Fruit fly (Drosophila melanogaster) whole organism, embryonic: ENCODE measurements around the gene CG43702.

ENCODE experiments used
- CG10147 ChIP-seq: fragments of 200-800 bp; sonication (Bioruptor generic); optimal IDR thresholded peaks from 2 replicates; lab custom pipeline; 2019; ENCODE audit warnings: missing biosample characterization, mild to moderate bottlenecking, missing genetic modification characterization, moderate library complexity
- CG10543 ChIP-seq: fragments of 200-800 bp; sonication (Bioruptor generic); optimal IDR thresholded peaks from 3 replicates; lab custom pipeline; 2017; ENCODE audit warnings: missing biosample characterization, mild to moderate bottlenecking, missing genetic modification characterization, moderate library complexity
- CG10959 ChIP-seq: fragments of 200-800 bp; sonication (Bioruptor generic); IDR thresholded peaks from 2 replicates; pipeline ENCODE4 v1.3.6; 2022; ENCODE audit warnings: missing biosample characterization, missing genetic modification characterization
- CG11085 ChIP-seq: fragments of 200-800 bp; sonication (Bioruptor generic); IDR thresholded peaks from 2 replicates; pipeline ENCODE4 v1.3.6; 2022; ENCODE audit warnings: missing biosample characterization, missing genetic modification characterization
- CG11504 ChIP-seq: fragments of 200-800 bp; sonication (Bioruptor generic); optimal IDR thresholded peaks from 3 replicates; lab custom pipeline; 2019; ENCODE audit warnings: missing biosample characterization, mild to moderate bottlenecking, missing genetic modification characterization, moderate library complexity
- CG12391 ChIP-seq: fragments of 200-800 bp; sonication (Bioruptor generic); optimal IDR thresholded peaks from 3 replicates; lab custom pipeline; 2018; ENCODE audit warnings: missing biosample characterization, mild to moderate bottlenecking, missing genetic modification characterization, moderate library complexity
- CG13123 ChIP-seq: fragments of 200-800 bp; sonication (Bioruptor generic); optimal IDR thresholded peaks from 2 replicates; lab custom pipeline; 2016; ENCODE audit warnings: missing biosample characterization, missing genetic modification characterization
- CG15073 ChIP-seq: fragments of 200-800 bp; sonication (Bioruptor generic); optimal IDR thresholded peaks from 2 replicates; lab custom pipeline; 2016; ENCODE audit warnings: missing biosample characterization, missing genetic modification characterization
- CG15514 ChIP-seq: fragments of 200-800 bp; sonication (Bioruptor generic); optimal IDR thresholded peaks from 3 replicates; lab custom pipeline; 2017; ENCODE audit warnings: missing biosample characterization, missing genetic modification characterization, mild to moderate bottlenecking, moderate library complexity, missing genetic modification reagents
- CG17568 ChIP-seq: fragments of 200-800 bp; sonication (Bioruptor generic); optimal IDR thresholded peaks from 2 replicates; lab custom pipeline; 2018; ENCODE audit warnings: missing biosample characterization, mild to moderate bottlenecking, missing genetic modification characterization, moderate library complexity
- CG18599 ChIP-seq: fragments of 200-800 bp; sonication (Bioruptor generic); optimal IDR thresholded peaks from 3 replicates; lab custom pipeline; 2017; ENCODE audit warnings: missing biosample characterization, missing genetic modification characterization, mild to moderate bottlenecking, moderate library complexity, missing genetic modification reagents
- CG2120 ChIP-seq: fragments of 200-800 bp; sonication (Bioruptor generic); optimal IDR thresholded peaks from 3 replicates; lab custom pipeline; 2016; ENCODE audit warnings: missing biosample characterization, missing genetic modification characterization
- CG2678 ChIP-seq: fragments of 200-800 bp; sonication (Bioruptor generic); optimal IDR thresholded peaks from 3 replicates; lab custom pipeline; 2019; ENCODE audit warnings: missing biosample characterization, mild to moderate bottlenecking, missing genetic modification characterization, moderate library complexity
- CG2875 ChIP-seq: fragments of 200-800 bp; sonication (Bioruptor generic); optimal IDR thresholded peaks from 2 replicates; lab custom pipeline; 2017; ENCODE audit warnings: missing biosample characterization, mild to moderate bottlenecking, missing genetic modification characterization, missing genetic modification reagents
- CG30020 ChIP-seq: fragments of 200-800 bp; optimal IDR thresholded peaks from 2 replicates; lab custom pipeline; 2019; ENCODE audit warnings: missing biosample characterization, mild to moderate bottlenecking, missing genetic modification characterization, moderate library complexity
- CG30403 ChIP-seq: fragments of 200-800 bp; sonication (Bioruptor generic); optimal IDR thresholded peaks from 3 replicates; lab custom pipeline; 2016; ENCODE audit warnings: missing biosample characterization, missing genetic modification characterization
- CG31365 ChIP-seq: fragments of 200-800 bp; sonication (Bioruptor generic); optimal IDR thresholded peaks from 2 replicates; lab custom pipeline; 2018; ENCODE audit warnings: missing biosample characterization, mild to moderate bottlenecking, missing genetic modification characterization
- CG3847 ChIP-seq: fragments of 200-800 bp; sonication (Bioruptor generic); IDR thresholded peaks from 2 replicates; pipeline ENCODE4 v1.3.6; 2022; ENCODE audit warnings: missing biosample characterization, missing genetic modification characterization
- CG5245 ChIP-seq: fragments of 200-800 bp; sonication (Bioruptor generic); optimal IDR thresholded peaks from 3 replicates; lab custom pipeline; 2016; ENCODE audit warnings: missing biosample characterization, missing genetic modification characterization
- CG6765 ChIP-seq: fragments of 200-800 bp; sonication (Bioruptor generic); optimal IDR thresholded peaks from 3 replicates; lab custom pipeline; 2017; ENCODE audit warnings: missing biosample characterization, mild to moderate bottlenecking, missing genetic modification characterization
- CG7271 ChIP-seq: fragments of 200-800 bp; sonication (Bioruptor generic); optimal IDR thresholded peaks from 2 replicates; lab custom pipeline; 2018; ENCODE audit warnings: missing biosample characterization, mild to moderate bottlenecking, missing genetic modification characterization, moderate library complexity
- CG8089 ChIP-seq: fragments of 200-800 bp; sonication (Bioruptor generic); optimal IDR thresholded peaks from 3 replicates; lab custom pipeline; 2016; ENCODE audit warnings: missing biosample characterization, missing genetic modification characterization
- CG9215 ChIP-seq: fragments of 200-800 bp; sonication (Bioruptor generic); IDR thresholded peaks from 2 replicates; pipeline ENCODE4 v1.3.6; 2022; ENCODE audit warnings: missing biosample characterization, missing genetic modification characterization
- CoRest ChIP-seq: fragments of 200-800 bp; sonication (Bioruptor generic); optimal IDR thresholded peaks from 3 replicates; lab custom pipeline; 2018; ENCODE audit warnings: missing biosample characterization, mild to moderate bottlenecking, missing genetic modification characterization, moderate library complexity
- HLH54F ChIP-seq: fragments of 200-800 bp; sonication (Bioruptor generic); optimal IDR thresholded peaks from 3 replicates; lab custom pipeline; 2016; ENCODE audit warnings: missing biosample characterization, missing genetic modification characterization
- Hand ChIP-seq: fragments of 200-800 bp; sonication (Bioruptor generic); optimal IDR thresholded peaks from 2 replicates; lab custom pipeline; 2017; ENCODE audit warnings: mild to moderate bottlenecking, missing biosample characterization, missing genetic modification reagents, missing genetic modification characterization
- Hsf ChIP-seq: fragments of 200-800 bp; sonication (Bioruptor generic); optimal IDR thresholded peaks from 3 replicates; lab custom pipeline; 2016; ENCODE audit warnings: missing biosample characterization, missing genetic modification characterization
- Med ChIP-seq: fragments of 200-800 bp; sonication (Bioruptor generic); peaks from one replicate; lab custom pipeline; 2016; ENCODE audit warnings: missing biosample characterization, missing genetic modification characterization, mild to moderate bottlenecking, inconsistent platforms, moderate library complexity
- Meics ChIP-seq: fragments of 200-800 bp; sonication (Bioruptor generic); optimal IDR thresholded peaks from 2 replicates; lab custom pipeline; 2017; ENCODE audit warnings: missing biosample characterization, mild to moderate bottlenecking, missing genetic modification characterization
- NC2α ChIP-seq: fragments of 200-800 bp; sonication (Bioruptor generic); optimal IDR thresholded peaks from 2 replicates; lab custom pipeline; 2016; ENCODE audit warnings: missing biosample characterization, missing genetic modification characterization
- Nf-YB ChIP-seq: fragments of 200-800 bp; sonication (Bioruptor generic); optimal IDR thresholded peaks from 3 replicates; lab custom pipeline; 2019; ENCODE audit warnings: missing biosample characterization, mild to moderate bottlenecking, missing genetic modification characterization, moderate library complexity
- Oli ChIP-seq: fragments of 200-800 bp; sonication (Bioruptor generic); optimal IDR thresholded peaks from 2 replicates; lab custom pipeline; 2018; ENCODE audit warnings: missing biosample characterization, mild to moderate bottlenecking, missing genetic modification characterization, moderate library complexity
- Pdp1 ChIP-seq, 2 experiments: fragments of 200-800 bp; sonication (Bioruptor generic); optimal IDR thresholded peaks; 3 replicates each; lab custom pipeline; 2016; ENCODE audit warnings: missing biosample characterization in 2 of 2, missing genetic modification characterization in 2 of 2, mild to moderate bottlenecking in 1 of 2, moderate library complexity in 1 of 2
- Sry-β ChIP-seq: fragments of 200-800 bp; sonication (Bioruptor generic); optimal IDR thresholded peaks from 2 replicates; lab custom pipeline; 2018; ENCODE audit warnings: missing biosample characterization, mild to moderate bottlenecking, missing genetic modification characterization, moderate library complexity
- YL-1 ChIP-seq: fragments of 200-800 bp; sonication (Bioruptor generic); optimal IDR thresholded peaks from 3 replicates; lab custom pipeline; 2017; ENCODE audit warnings: missing biosample characterization, mild to moderate bottlenecking, missing genetic modification characterization
- crp ChIP-seq, 2 experiments: fragments of 200-800 bp; sonication (Bioruptor generic); optimal IDR thresholded peaks; 2 replicates in 1 of 2; 3 replicates in 1 of 2; lab custom pipeline; 2017; ENCODE audit warnings: missing biosample characterization in 2 of 2, missing genetic modification characterization in 2 of 2, mild to moderate bottlenecking in 1 of 2, moderate library complexity in 1 of 2
- fu2 ChIP-seq: fragments of 200-800 bp; sonication (Bioruptor generic); optimal IDR thresholded peaks from 2 replicates; lab custom pipeline; 2016; ENCODE audit warnings: missing biosample characterization, missing genetic modification characterization
- gem ChIP-seq: fragments of 200-800 bp; sonication (Bioruptor generic); optimal IDR thresholded peaks from 2 replicates; lab custom pipeline; 2019; ENCODE audit warnings: missing biosample characterization, mild to moderate bottlenecking, missing genetic modification characterization, moderate library complexity
- lab ChIP-seq: fragments of 200-800 bp; sonication (Bioruptor generic); optimal IDR thresholded peaks from 3 replicates; lab custom pipeline; 2017; ENCODE audit warnings: missing biosample characterization, missing genetic modification characterization, mild to moderate bottlenecking, moderate library complexity, missing genetic modification reagents
- lilli ChIP-seq: fragments of 200-800 bp; sonication (Bioruptor generic); optimal IDR thresholded peaks from 3 replicates; lab custom pipeline; 2016; ENCODE audit warnings: missing biosample characterization, missing genetic modification characterization
- mld ChIP-seq: fragments of 200-800 bp; sonication (Bioruptor generic); IDR thresholded peaks from 3 replicates; pipeline ENCODE4 v1.3.6; 2022; ENCODE audit warnings: missing biosample characterization, missing genetic modification characterization; ENCODE audit not compliant: partially characterized antibody
- org-1 ChIP-seq: fragments of 200-800 bp; sonication (Bioruptor generic); optimal IDR thresholded peaks from 2 replicates; lab custom pipeline; 2017; ENCODE audit warnings: missing biosample characterization, missing genetic modification characterization
- pb ChIP-seq: fragments of 200-800 bp; sonication (Bioruptor generic); optimal IDR thresholded peaks from 3 replicates; lab custom pipeline; 2016; ENCODE audit warnings: missing biosample characterization, missing genetic modification characterization
- peb ChIP-seq: fragments of 200-800 bp; sonication (Bioruptor generic); IDR thresholded peaks from 2 replicates; pipeline ENCODE4 v1.3.6; 2022; ENCODE audit warnings: missing biosample characterization, missing genetic modification characterization
- pho ChIP-seq: fragments of 200-800 bp; sonication (Bioruptor generic); optimal IDR thresholded peaks from 2 replicates; lab custom pipeline; 2016; ENCODE audit warnings: missing biosample characterization, missing genetic modification characterization
- prd ChIP-seq, 3 experiments: fragments of >200 bp in 2 of 3; fragments of 200-800 bp in 1 of 3; sonication (Bioruptor generic) in 1 of 3; optimal IDR thresholded peaks in 2 of 3; IDR thresholded peaks in 1 of 3; 2 replicates in 2 of 3; 3 replicates in 1 of 3; pipeline versions ENCODE4 v1.3.6 to Lab custom; 2017 to 2022; ENCODE audit warnings: missing biosample characterization in 1 of 3, missing genetic modification characterization in 1 of 3
- repo ChIP-seq: fragments of 200-800 bp; sonication (Bioruptor generic); optimal IDR thresholded peaks from 2 replicates; lab custom pipeline; 2016; ENCODE audit warnings: missing biosample characterization, missing genetic modification characterization
- sug ChIP-seq: fragments of 200-800 bp; optimal IDR thresholded peaks from 2 replicates; lab custom pipeline; 2019; ENCODE audit warnings: missing biosample characterization, mild to moderate bottlenecking, missing genetic modification characterization, moderate library complexity

Gene CG43702

dm6 chr3L:21321807-21322503, 23.5 kb downstream of the CG43702 start (continued):
- TF ChIP-seq YL-1 = no peak
- peak; percentile 8 for TF ChIP-seq Nf-YB (GFP tag; lab: Kevin White, UChicago)
- no peak for TF ChIP-seq CG8089
- TF ChIP-seq Med (GFP tag; lab: Kevin White, UChicago) = peak; percentile 2
- TF ChIP-seq crp (GFP tag; optimal IDR thresholded peaks at IDR 0.05; lab: Kevin White, UChicago) = no peak
- peak; percentile 47 for TF ChIP-seq CG10543 (GFP tag; lab: Kevin White, UChicago)
- TF ChIP-seq gem (tag; lab: Kevin White, UChicago) = peak; percentile 48
- TF ChIP-seq CG30403 (GFP tag; lab: Kevin White, UChicago) = peak; percentile 10
- peak; percentile 68 for TF ChIP-seq CG2120 (GFP tag; lab: Kevin White, UChicago)
- no peak for TF ChIP-seq NC2α (GFP tag; lab: Kevin White, UChicago)
- TF ChIP-seq HLH54F (GFP tag; lab: Kevin White, UChicago) = peak; percentile 7
- TF ChIP-seq mld (GFP tag; lab: Robert Waterston, UW) = no peak
- no peak for TF ChIP-seq CG5245 (GFP tag; lab: Kevin White, UChicago)
- TF ChIP-seq Meics = peak; percentile 69
- TF ChIP-seq CG17568 (GFP tag; lab: Kevin White, UChicago) = peak; percentile 46
- no peak for TF ChIP-seq CG2875 (GFP tag; lab: Kevin White, UChicago)
- no peak for TF ChIP-seq CG31365 (tag; lab: Kevin White, UChicago)
- peak; percentile 78 for TF ChIP-seq Hand
- TF ChIP-seq CG12391 (tag; lab: Kevin White, UChicago) = peak; percentile 43
- peak; percentile 37 for TF ChIP-seq Oli
- peak; percentile 37 for TF ChIP-seq lilli (GFP tag; lab: Kevin White, UChicago)
- TF ChIP-seq CG10959 (GFP tag; lab: Robert Waterston, UW) = no peak
- TF ChIP-seq CG3847 (GFP tag; lab: Robert Waterston, UW) = peak; percentile 36; the same call in 1 of the 2 replicates
- TF ChIP-seq CG30020 (tag; lab: Kevin White, UChicago) = no peak
- peak; percentile 49 for TF ChIP-seq CG6765
- no peak for TF ChIP-seq Sry-β (GFP tag; lab: Kevin White, UChicago)
- TF ChIP-seq repo = no peak
- peak; percentile 27 for TF ChIP-seq CG10147 (GFP tag; lab: Kevin White, UChicago)
- no peak for TF ChIP-seq Pdp1 (GFP tag; optimal IDR thresholded peaks at IDR 0.05; lab: Kevin White, UChicago)
- TF ChIP-seq org-1 = peak; percentile 5
- TF ChIP-seq Hsf (GFP tag; lab: Kevin White, UChicago) = peak; percentile 0
- TF ChIP-seq prd (optimal IDR thresholded peaks at IDR 0.05; lab: Kevin White, UChicago) = no peak
- no peak for TF ChIP-seq prd (GFP tag; IDR thresholded peaks at IDR 0.05; lab: Robert Waterston, UW)
- TF ChIP-seq sug (tag; lab: Kevin White, UChicago) = peak; percentile 41
- peak; percentile 54 for TF ChIP-seq CG11504 (tag; lab: Kevin White, UChicago)
- TF ChIP-seq fu2 (GFP tag; lab: Kevin White, UChicago) = peak; percentile 14
- TF ChIP-seq CoRest = peak; percentile 18
- TF ChIP-seq pb (GFP tag; lab: Kevin White, UChicago) = no peak
- TF ChIP-seq pho = peak; percentile 28
- no peak for TF ChIP-seq CG11085 (GFP tag; lab: Robert Waterston, UW)
- TF ChIP-seq CG15514 = peak; percentile 49
- TF ChIP-seq CG7271 = no peak
- TF ChIP-seq peb (GFP tag; lab: Robert Waterston, UW) = no peak
- TF ChIP-seq CG13123 (GFP tag; lab: Kevin White, UChicago) = no peak
- TF ChIP-seq CG2678 (tag; lab: Kevin White, UChicago) = peak; percentile 79
- peak; percentile 82 for TF ChIP-seq CG18599 (GFP tag; lab: Kevin White, UChicago)
- peak; percentile 73 for TF ChIP-seq lab
- no peak for TF ChIP-seq CG9215 (GFP tag; lab: Robert Waterston, UW)
- no peak for TF ChIP-seq CG15073 (GFP tag; lab: Kevin White, UChicago)
